Worm (Caenorhabditis elegans) whole organism, L2 larva: Measurements from ENCODE around the gene F32D8.14.

Experiments
- F13H6.1 ChIP-seq: sonication (generic microtip); optimal IDR thresholded peaks from 2 replicates; lab custom pipeline; 2016; ENCODE audit warnings: missing genetic modification characterization, missing compliant biosample characterization
- Y55F3AM.14 ChIP-seq: fragments of 200-800 bp; sonication (Bioruptor generic); optimal IDR thresholded peaks from 2 replicates; lab custom pipeline; 2018; ENCODE audit warnings: mild to moderate bottlenecking, missing genetic modification characterization, missing compliant biosample characterization
- ZK546.5 ChIP-seq: sonication (generic microtip); optimal IDR thresholded peaks from 2 replicates; lab custom pipeline; 2017; ENCODE audit warnings: missing biosample characterization, missing genetic modification characterization
- aly-2 ChIP-seq: fragments of 150-350 bp; optimal IDR thresholded peaks from 2 replicates; lab custom pipeline; 2014; ENCODE audit warnings: missing biosample characterization, missing genetic modification characterization
- ama-1 ChIP-seq: fragments of 150-350 bp; optimal IDR thresholded peaks from 2 replicates; lab custom pipeline; 2018; ENCODE audit warnings: inconsistent platforms
- ceh-16 ChIP-seq: fragments of 150-350 bp; optimal IDR thresholded peaks from 2 replicates; lab custom pipeline; 2014; ENCODE audit warnings: missing biosample characterization, missing genetic modification characterization
- ceh-82 ChIP-seq: fragments of 150-350 bp; optimal IDR thresholded peaks from 2 replicates; lab custom pipeline; 2014; ENCODE audit warnings: missing biosample characterization, missing genetic modification characterization
- crh-2 ChIP-seq: sonication (generic microtip); optimal IDR thresholded peaks from 2 replicates; lab custom pipeline; 2017; ENCODE audit warnings: missing biosample characterization, missing genetic modification characterization
- egl-27 ChIP-seq: sonication (generic microtip); optimal IDR thresholded peaks from 3 replicates; lab custom pipeline; 2017; ENCODE audit warnings: missing biosample characterization, missing genetic modification reagents, missing genetic modification characterization
- fos-1 ChIP-seq: fragments of 150-350 bp; optimal IDR thresholded peaks from 2 replicates; lab custom pipeline; 2014; ENCODE audit warnings: missing biosample characterization, missing genetic modification characterization
- lin-11 ChIP-seq: fragments of 150-350 bp; sonication (generic microtip); optimal IDR thresholded peaks from 2 replicates; lab custom pipeline; 2014; ENCODE audit warnings: missing biosample characterization, missing genetic modification characterization, inconsistent platforms, mixed read lengths
- lin-13 ChIP-seq: fragments of 150-350 bp; optimal IDR thresholded peaks from 2 replicates; lab custom pipeline; 2014; ENCODE audit warnings: missing biosample characterization, missing genetic modification reagents, missing genetic modification characterization
- lsy-2 ChIP-seq, 2 experiments: fragments of 150-350 bp in 1 of 2; sonication (generic microtip) in 1 of 2; optimal IDR thresholded peaks; 2 replicates each; lab custom pipeline; 2014 to 2017; ENCODE audit warnings: missing biosample characterization in 2 of 2, missing genetic modification characterization in 2 of 2
- mab-5 ChIP-seq: fragments of 150-350 bp; optimal IDR thresholded peaks from 2 replicates; lab custom pipeline; 2014; ENCODE audit warnings: missing biosample characterization, missing genetic modification characterization
- mdl-1 ChIP-seq, 2 experiments: fragments of 150-350 bp in 1 of 2; sonication (generic microtip) in 1 of 2; optimal IDR thresholded peaks; 2 replicates each; lab custom pipeline; 2017; ENCODE audit warnings: missing biosample characterization in 2 of 2, missing genetic modification characterization in 2 of 2
- nhr-10 ChIP-seq: sonication (generic microtip); optimal IDR thresholded peaks from 2 replicates; lab custom pipeline; 2017; ENCODE audit warnings: missing biosample characterization, missing genetic modification characterization
- nhr-11 ChIP-seq: fragments of 150-350 bp; optimal IDR thresholded peaks from 2 replicates; lab custom pipeline; 2014; ENCODE audit warnings: missing biosample characterization, missing genetic modification characterization
- nhr-12 ChIP-seq: fragments of 150-350 bp; optimal IDR thresholded peaks from 2 replicates; lab custom pipeline; 2014; ENCODE audit warnings: missing biosample characterization, missing genetic modification characterization
- nhr-129 ChIP-seq: fragments of 150-350 bp; optimal IDR thresholded peaks from 2 replicates; lab custom pipeline; 2014; ENCODE audit warnings: missing biosample characterization, missing genetic modification characterization
- nhr-21 ChIP-seq: fragments of 150-350 bp; optimal IDR thresholded peaks from 2 replicates; lab custom pipeline; 2014; ENCODE audit warnings: missing biosample characterization, missing genetic modification characterization
- nhr-23 ChIP-seq: fragments of 150-350 bp; optimal IDR thresholded peaks from 2 replicates; lab custom pipeline; 2014; ENCODE audit warnings: missing biosample characterization, missing genetic modification reagents, missing genetic modification characterization
- nhr-237 ChIP-seq: fragments of 150-350 bp; optimal IDR thresholded peaks from 2 replicates; lab custom pipeline; 2014; ENCODE audit warnings: missing biosample characterization, missing genetic modification characterization
- nhr-25 ChIP-seq: fragments of 150-350 bp; sonication (generic microtip); optimal IDR thresholded peaks from 3 replicates; lab custom pipeline; 2014; ENCODE audit warnings: missing biosample characterization, missing genetic modification characterization
- skn-1 ChIP-seq: sonication (generic microtip); optimal IDR thresholded peaks from 2 replicates; lab custom pipeline; 2017; ENCODE audit warnings: missing biosample characterization, missing genetic modification characterization
- sma-3 ChIP-seq: sonication (generic microtip); optimal IDR thresholded peaks from 2 replicates; lab custom pipeline; 2016; ENCODE audit warnings: missing genetic modification reagents, missing genetic modification characterization, missing compliant biosample characterization
- sma-9 ChIP-seq, 2 experiments: fragments of 150-350 bp in 1 of 2; sonication (generic microtip) in 1 of 2; optimal IDR thresholded peaks; 2 replicates each; lab custom pipeline; 2014 to 2016; ENCODE audit warnings: missing genetic modification characterization in 2 of 2, mild to moderate bottlenecking in 1 of 2, missing biosample characterization in 1 of 2, missing compliant biosample characterization in 1 of 2, missing genetic modification reagents in 1 of 2, moderate library complexity in 1 of 2
- unc-55 ChIP-seq: fragments of 150-350 bp; sonication (generic microtip); optimal IDR thresholded peaks from 3 replicates; lab custom pipeline; 2014; ENCODE audit warnings: missing biosample characterization, missing genetic modification reagents, missing genetic modification characterization
- zag-1 ChIP-seq: fragments of 150-350 bp; optimal IDR thresholded peaks from 2 replicates; lab custom pipeline; 2014; ENCODE audit warnings: missing biosample characterization, missing genetic modification characterization
- ztf-1 ChIP-seq: fragments of 200-800 bp; sonication (Bioruptor generic); conservative IDR thresholded peaks from 2 replicates; pipeline ENCODE4 v1.3.6; 2022; ENCODE audit warnings: missing genetic modification characterization, missing compliant biosample characterization
- ztf-11 ChIP-seq: sonication (generic microtip); optimal IDR thresholded peaks from 2 replicates; lab custom pipeline; 2017; ENCODE audit warnings: missing biosample characterization, missing genetic modification characterization
- ztf-4 ChIP-seq: fragments of 150-350 bp; optimal IDR thresholded peaks from 2 replicates; lab custom pipeline; 2014; ENCODE audit warnings: missing biosample characterization, missing genetic modification characterization

The F32D8.14 gene

ce11 chrV:10936681-10937080 lies 42.1 kb upstream of the F32D8.14 start, which contains the start of gene F17C11.12:
F17C11.12 (minus strand) TSS chrV:10936920.
- TF ChIP-seq ztf-11 (tag; lab: Kevin White, UChicago) = no peak
- peak; percentile 40 for TF ChIP-seq crh-2 (tag; lab: Kevin White, UChicago)
- peak; percentile 73 for TF ChIP-seq fos-1 (tag; lab: Kevin White, UChicago)
- peak; percentile 71 for TF ChIP-seq sma-9 (GFP tag; optimal IDR thresholded peaks at IDR 0.05; lab: Kevin White, UChicago)
- TF ChIP-seq sma-9 (tag; optimal IDR thresholded peaks at IDR 0.05; lab: Kevin White, UChicago) = no peak
- peak; percentile 13 for TF ChIP-seq F13H6.1 (tag; lab: Kevin White, UChicago)

ce11 chrV:10932411-10932810 lies 37.8 kb upstream of the F32D8.14 start, which contains the start of gene F58B4.5:
F58B4.5 (plus strand) TSS chrV:10932693.
- peak; percentile 43 for TF ChIP-seq fos-1 (tag; lab: Kevin White, UChicago)
- no peak for TF ChIP-seq nhr-129 (tag; lab: Kevin White, UChicago)
- TF ChIP-seq sma-9 (GFP tag; optimal IDR thresholded peaks at IDR 0.05; lab: Kevin White, UChicago) = peak; percentile 71
- TF ChIP-seq sma-9 (tag; optimal IDR thresholded peaks at IDR 0.05; lab: Kevin White, UChicago) = no peak
- peak; percentile 54 for TF ChIP-seq crh-2 (tag; lab: Kevin White, UChicago)
- TF ChIP-seq ZK546.5 (tag; lab: Kevin White, UChicago) = no peak
- TF ChIP-seq, all 48 proteins: peak for 3

ce11 chrV:10931189-10931588 lies 36.6 kb upstream of the F32D8.14 start, which contains the start of gene scvp-1:
scvp-1 (minus strand) TSS chrV:10931289.
- TF ChIP-seq lin-11 (tag; lab: Kevin White, UChicago) (no peak), nhr-12 (no peak), aly-2 (tag; lab: Kevin White, UChicago) (no peak), unc-55 (GFP tag; lab: Kevin White, UChicago) (no peak), nhr-21 (tag; lab: Kevin White, UChicago) (no peak), F13H6.1 (tag; lab: Kevin White, UChicago) (no peak)

- no peak for TF ChIP-seq Y55F3AM.14 (GFP tag; lab: Kevin White, UChicago)
- no peak for TF ChIP-seq aly-2 (tag; lab: Kevin White, UChicago)
- no peak for TF ChIP-seq nhr-11
- no peak for TF ChIP-seq mab-5 (tag; lab: Kevin White, UChicago)
- TF ChIP-seq ceh-82 (tag; lab: Kevin White, UChicago) = no peak
- no peak for TF ChIP-seq ceh-16 (tag; lab: Kevin White, UChicago)
- no peak for TF ChIP-seq ama-1
- TF ChIP-seq nhr-21 (tag; lab: Kevin White, UChicago) = no peak
- peak; percentile 39 for TF ChIP-seq lin-11 (tag; lab: Kevin White, UChicago)
Observed at ce11 chrV:10929511-10929910, 34.9 kb upstream of the F32D8.14 start, which contains the start of gene F58B4.3. F58B4.3 (plus strand) TSS chrV:10929811.

ce11 chrV:10925658-10926057 lies 31.1 kb upstream of the F32D8.14 start:
- TF ChIP-seq ZK546.5 (tag; lab: Kevin White, UChicago) = no peak
- peak; percentile 35 for TF ChIP-seq lin-11 (tag; lab: Kevin White, UChicago)

ce11 chrV:10924731-10925130 lies 30.1 kb upstream of the F32D8.14 start, which contains the start of gene F58B4.6:
F58B4.6 (plus strand) TSS chrV:10925031.
- TF ChIP-seq nhr-25 (tag; lab: Kevin White, UChicago) (no peak), lin-11 (tag; lab: Kevin White, UChicago) (peak; percentile 12)

ce11 chrV:10923229-10923628 lies 28.6 kb upstream of the F32D8.14 start, which contains the start of gene F58B4.7:
F58B4.7 (minus strand) TSS chrV:10923329.
- TF ChIP-seq fos-1 (tag; lab: Kevin White, UChicago) (no peak), crh-2 (tag; lab: Kevin White, UChicago) (no peak), ama-1 (no peak), ztf-1 (GFP tag; lab: Robert Waterston, UW) (no peak), nhr-237 (no peak), ztf-4 (tag; lab: Kevin White, UChicago) (no peak), zag-1 (no peak), ceh-82 (tag; lab: Kevin White, UChicago) (no peak), sma-3 (GFP tag; lab: Kevin White, UChicago) (no peak), nhr-21 (tag; lab: Kevin White, UChicago) (no peak)

- TF ChIP-seq ZK546.5 (tag; lab: Kevin White, UChicago) (no peak), ceh-82 (tag; lab: Kevin White, UChicago) (no peak), skn-1 (tag; lab: Kevin White, UChicago) (no peak), lsy-2 (tag; optimal IDR thresholded peaks at IDR 0.05; lab: Kevin White, UChicago) (no peak), ztf-1 (GFP tag; lab: Robert Waterston, UW) (no peak), egl-27 (tag; lab: Kevin White, UChicago) (no peak), nhr-129 (tag; lab: Kevin White, UChicago) (no peak), ceh-16 (tag; lab: Kevin White, UChicago) (no peak), lin-13 (GFP tag; lab: Kevin White, UChicago) (no peak), nhr-10 (tag; lab: Kevin White, UChicago) (no peak), unc-55 (GFP tag; lab: Kevin White, UChicago) (no peak), nhr-23 (tag; lab: Kevin White, UChicago) (no peak), sma-3 (GFP tag; lab: Kevin White, UChicago) (no peak), mdl-1 (tag; optimal IDR thresholded peaks at IDR 0.05; lab: Kevin White, UChicago) (no peak)
Observed at ce11 chrV:10921747-10922146, 27.2 kb upstream of the F32D8.14 start, which contains the start of gene nas-31. nas-31 (minus strand) TSS chrV:10921847.
